Worm (Caenorhabditis elegans): ENCODE data around the gene C33G3.6.

ce11 chrX:14033494-14033893, 50.6 kb downstream of the C33G3.6 start, which contains the start of gene arrd-25:
- no peak for TF ChIP-seq rpc-1 (optimal IDR thresholded peaks at IDR 0.05)
- TF ChIP-seq rpc-1 (tag; optimal IDR thresholded peaks at IDR 0.05), result no peak
- TF ChIP-seq dox-1 (GFP tag; IDR thresholded peaks at IDR 0.05), result no peak
- TF ChIP-seq aptf-3 (GFP tag; IDR thresholded peaks at IDR 0.05), result no peak
- no peak for TF ChIP-seq mel-28 (tag; optimal IDR thresholded peaks at IDR 0.05; ENCODE audit: borderline replicate concordance)
- TF ChIP-seq ama-1 (optimal IDR thresholded peaks at IDR 0.05), result no peak
- TF ChIP-seq ama-1 (GFP tag; optimal IDR thresholded peaks at IDR 0.05), result no peak
- no peak for TF ChIP-seq Y53F4B.3 (GFP tag; IDR thresholded peaks at IDR 0.05)
- TF ChIP-seq egl-44 (GFP tag; IDR thresholded peaks at IDR 0.05), result no peak
- no peak for TF ChIP-seq unc-130 (GFP tag; optimal IDR thresholded peaks at IDR 0.05)
- TF ChIP-seq ztf-22 (GFP tag; optimal IDR thresholded peaks at IDR 0.05), result no peak
- no peak for TF ChIP-seq repo-1 (tag; optimal IDR thresholded peaks at IDR 0.05)
- no peak for TF ChIP-seq ZK185.1 (tag; optimal IDR thresholded peaks at IDR 0.05; ENCODE audit: poor library complexity, severe bottlenecking)
- no peak for TF ChIP-seq dpff-1 (tag; optimal IDR thresholded peaks at IDR 0.05)
- no peak for TF ChIP-seq ceh-27 (GFP tag; optimal IDR thresholded peaks at IDR 0.05)
